Fruit fly (Drosophila melanogaster) whole organism, prepupa: ENCODE measurements around the gene papi.

Experiments
- Blimp-1 ChIP-seq: fragments of 200-800 bp; sonication (Bioruptor generic); optimal IDR thresholded peaks from 3 replicates; lab custom pipeline; 2017; ENCODE audit warnings: missing biosample characterization, missing genetic modification characterization, mild to moderate bottlenecking, moderate library complexity, missing genetic modification reagents
- CG10669 ChIP-seq: fragments of 200-800 bp; sonication (Bioruptor generic); optimal IDR thresholded peaks from 3 replicates; lab custom pipeline; 2018; ENCODE audit warnings: missing biosample characterization, mild to moderate bottlenecking, missing genetic modification characterization, moderate library complexity
- CG11294 ChIP-seq: fragments of 200-800 bp; sonication (Bioruptor generic); IDR thresholded peaks from 2 replicates; pipeline ENCODE4 v1.3.6; 2022; ENCODE audit warnings: missing biosample characterization, missing genetic modification characterization
- CG11762 ChIP-seq: fragments of 200-800 bp; sonication (Bioruptor generic); optimal IDR thresholded peaks from 3 replicates; lab custom pipeline; 2016; ENCODE audit warnings: missing biosample characterization, missing genetic modification characterization; ENCODE audit not compliant: insufficient read depth
- CG11902 ChIP-seq: fragments of 200-800 bp; sonication (Bioruptor generic); optimal IDR thresholded peaks from 3 replicates; lab custom pipeline; 2016; ENCODE audit warnings: missing biosample characterization, missing genetic modification characterization
- CG1621 ChIP-seq: fragments of 200-800 bp; sonication (Bioruptor generic); optimal IDR thresholded peaks from 3 replicates; lab custom pipeline; 2018; ENCODE audit warnings: missing biosample characterization, mild to moderate bottlenecking, missing genetic modification characterization
- CG16779 ChIP-seq: fragments of 200-800 bp; sonication (Bioruptor generic); optimal IDR thresholded peaks from 3 replicates; lab custom pipeline; 2017; ENCODE audit warnings: missing biosample characterization, mild to moderate bottlenecking, missing genetic modification characterization
- CG3032 ChIP-seq: fragments of 200-800 bp; optimal IDR thresholded peaks from 2 replicates; lab custom pipeline; 2019; ENCODE audit warnings: missing biosample characterization, mild to moderate bottlenecking, missing genetic modification characterization, moderate library complexity
- CG31627 ChIP-seq: fragments of 200-800 bp; sonication (Bioruptor generic); optimal IDR thresholded peaks from 3 replicates; lab custom pipeline; 2016; ENCODE audit warnings: missing biosample characterization, missing genetic modification characterization
- CG34406 ChIP-seq: fragments of 200-800 bp; sonication (Bioruptor generic); optimal IDR thresholded peaks from 3 replicates; lab custom pipeline; 2016; ENCODE audit warnings: missing biosample characterization, missing genetic modification characterization
- CG3919 ChIP-seq: fragments of 200-800 bp; sonication (Bioruptor generic); optimal IDR thresholded peaks from 3 replicates; lab custom pipeline; 2016; ENCODE audit warnings: missing biosample characterization, missing genetic modification characterization
- CG4318 ChIP-seq: fragments of 200-800 bp; sonication (Bioruptor generic); optimal IDR thresholded peaks from 3 replicates; lab custom pipeline; 2017; ENCODE audit warnings: missing biosample characterization, mild to moderate bottlenecking, missing genetic modification characterization
- CG6163 ChIP-seq: fragments of 200-800 bp; sonication (Bioruptor generic); IDR thresholded peaks from 3 replicates; pipeline ENCODE4 v1.3.6; 2022; ENCODE audit warnings: missing biosample characterization, missing genetic modification characterization
- CG6276 ChIP-seq: fragments of 200-800 bp; sonication (Bioruptor generic); optimal IDR thresholded peaks from 2 replicates; lab custom pipeline; 2017; ENCODE audit warnings: missing biosample characterization, mild to moderate bottlenecking, missing genetic modification characterization
- CG6792 ChIP-seq: fragments of 200-800 bp; sonication (Bioruptor generic); optimal IDR thresholded peaks from 3 replicates; lab custom pipeline; 2016; ENCODE audit warnings: missing biosample characterization, missing genetic modification characterization
- CG6808 ChIP-seq: fragments of 200-800 bp; sonication (Bioruptor generic); optimal IDR thresholded peaks from 3 replicates; lab custom pipeline; 2017; ENCODE audit warnings: missing biosample characterization, missing genetic modification characterization, mild to moderate bottlenecking, moderate library complexity, missing genetic modification reagents
- CG6854 ChIP-seq: fragments of 200-800 bp; sonication (Bioruptor generic); optimal IDR thresholded peaks from 2 replicates; lab custom pipeline; 2017; ENCODE audit warnings: missing biosample characterization, mild to moderate bottlenecking, missing genetic modification characterization
- CG7368 ChIP-seq: fragments of 200-800 bp; sonication (Bioruptor generic); optimal IDR thresholded peaks from 3 replicates; lab custom pipeline; 2016; ENCODE audit warnings: missing biosample characterization, missing genetic modification characterization
- CG8319 ChIP-seq: fragments of 200-800 bp; sonication (Bioruptor generic); optimal IDR thresholded peaks from 3 replicates; lab custom pipeline; 2016; ENCODE audit warnings: missing biosample characterization, missing genetic modification characterization
- CG9139 ChIP-seq: fragments of 200-800 bp; sonication (Bioruptor generic); optimal IDR thresholded peaks from 3 replicates; lab custom pipeline; 2017; ENCODE audit warnings: missing biosample characterization, mild to moderate bottlenecking, missing genetic modification characterization
- Eip75B ChIP-seq: fragments of 200-800 bp; sonication (Bioruptor generic); optimal IDR thresholded peaks from 3 replicates; lab custom pipeline; 2016; ENCODE audit warnings: missing biosample characterization, missing genetic modification characterization
- Eip78C ChIP-seq: fragments of 200-800 bp; sonication (Bioruptor generic); peaks from one replicate; lab custom pipeline; 2016; ENCODE audit warnings: missing biosample characterization, missing genetic modification characterization
- Eip93F ChIP-seq: fragments of 200-800 bp; sonication (Bioruptor generic); optimal IDR thresholded peaks from 2 replicates; lab custom pipeline; 2016; ENCODE audit warnings: missing biosample characterization, mild to moderate bottlenecking, missing genetic modification characterization
- Ets96B ChIP-seq: fragments of 200-800 bp; optimal IDR thresholded peaks from 2 replicates; lab custom pipeline; 2019; ENCODE audit warnings: missing biosample characterization, mild to moderate bottlenecking, missing genetic modification characterization, moderate library complexity
- Gug ChIP-seq: fragments of 200-800 bp; sonication (Bioruptor generic); IDR thresholded peaks from 2 replicates; pipeline ENCODE4 v1.3.6; 2022; ENCODE audit warnings: missing biosample characterization, missing genetic modification characterization
- Hr39 ChIP-seq: fragments of 200-800 bp; sonication (Bioruptor generic); optimal IDR thresholded peaks from 2 replicates; lab custom pipeline; 2016; ENCODE audit warnings: missing biosample characterization, missing genetic modification characterization
- Met ChIP-seq: fragments of 200-800 bp; sonication (Bioruptor generic); optimal IDR thresholded peaks from 3 replicates; lab custom pipeline; 2016; ENCODE audit warnings: missing biosample characterization, missing genetic modification characterization
- Sox14 ChIP-seq: fragments of 200-800 bp; sonication (Bioruptor generic); optimal IDR thresholded peaks from 3 replicates; lab custom pipeline; 2016; ENCODE audit warnings: missing biosample characterization, missing genetic modification characterization
- achi ChIP-seq: fragments of 200-800 bp; sonication (Bioruptor generic); optimal IDR thresholded peaks from 3 replicates; lab custom pipeline; 2016; ENCODE audit warnings: missing biosample characterization, missing genetic modification characterization
- acj6 ChIP-seq: fragments of 200-800 bp; sonication (Bioruptor generic); optimal IDR thresholded peaks from 3 replicates; lab custom pipeline; 2016; ENCODE audit warnings: missing biosample characterization, missing genetic modification characterization
- cyc ChIP-seq: fragments of 200-800 bp; sonication (Bioruptor generic); optimal IDR thresholded peaks from 3 replicates; lab custom pipeline; 2016; ENCODE audit warnings: missing biosample characterization, missing genetic modification characterization
- dsx ChIP-seq: fragments of 200-800 bp; optimal IDR thresholded peaks from 3 replicates; lab custom pipeline; 2019; ENCODE audit warnings: missing biosample characterization, mild to moderate bottlenecking, missing genetic modification characterization, moderate library complexity; ENCODE audit not compliant: poor library complexity, severe bottlenecking
- eg ChIP-seq: fragments of 200-800 bp; sonication (Bioruptor generic); IDR thresholded peaks from 3 replicates; pipeline ENCODE4 v1.3.6; 2022; ENCODE audit warnings: missing biosample characterization, missing genetic modification characterization
- esn ChIP-seq: fragments of 200-800 bp; sonication (Bioruptor generic); optimal IDR thresholded peaks from 2 replicates; lab custom pipeline; 2016; ENCODE audit warnings: missing biosample characterization, mild to moderate bottlenecking, missing genetic modification characterization, moderate library complexity
- fd59A ChIP-seq: fragments of 200-800 bp; sonication (Bioruptor generic); optimal IDR thresholded peaks from 2 replicates; lab custom pipeline; 2017; ENCODE audit warnings: missing biosample characterization, mild to moderate bottlenecking, missing genetic modification characterization, missing genetic modification reagents
- fkh ChIP-seq: fragments of 200-800 bp; sonication (Bioruptor generic); optimal IDR thresholded peaks from 3 replicates; lab custom pipeline; 2017; ENCODE audit warnings: missing biosample characterization, mild to moderate bottlenecking, missing genetic modification characterization, moderate library complexity
- lz ChIP-seq: fragments of 200-800 bp; sonication (Bioruptor generic); optimal IDR thresholded peaks from 3 replicates; lab custom pipeline; 2016; ENCODE audit warnings: missing biosample characterization, missing genetic modification characterization
- pdm3 ChIP-seq: fragments of 200-800 bp; sonication (Bioruptor generic); optimal IDR thresholded peaks from 3 replicates; lab custom pipeline; 2016; ENCODE audit warnings: missing biosample characterization, missing genetic modification characterization
- salr ChIP-seq, 2 experiments: fragments of 200-800 bp; sonication (Bioruptor generic); optimal IDR thresholded peaks; 3 replicates each; lab custom pipeline; 2016 to 2018; ENCODE audit warnings: missing biosample characterization in 2 of 2, missing genetic modification characterization in 2 of 2, mild to moderate bottlenecking in 1 of 2
- ss ChIP-seq, 2 experiments: fragments of 200-800 bp; sonication (Bioruptor generic); optimal IDR thresholded peaks; 2 replicates in 1 of 2; 3 replicates in 1 of 2; lab custom pipeline; 2017 to 2018; ENCODE audit warnings: mild to moderate bottlenecking in 2 of 2, missing biosample characterization in 2 of 2, missing genetic modification characterization in 2 of 2, moderate library complexity in 1 of 2
- svp ChIP-seq: fragments of 200-800 bp; sonication (Bioruptor generic); peaks from one replicate; lab custom pipeline; 2016; ENCODE audit warnings: missing biosample characterization, missing genetic modification characterization
- topi ChIP-seq: fragments of 200-800 bp; sonication (Bioruptor generic); optimal IDR thresholded peaks from 3 replicates; lab custom pipeline; 2016; ENCODE audit warnings: missing biosample characterization, missing genetic modification characterization

papi gene

dm6 chr2L:2214004-2214403, 6.5 kb upstream of the papi start, which contains the start of the genes Uch and CG34174 (continued):
- no peak for TF ChIP-seq Eip75B (GFP tag; lab: Kevin White, UChicago)
- TF ChIP-seq Eip78C (GFP tag; lab: Kevin White, UChicago) = peak; percentile 54
- TF ChIP-seq Gug = no peak
- no peak for TF ChIP-seq CG34406 (GFP tag; lab: Kevin White, UChicago)
- TF ChIP-seq achi = no peak
- TF ChIP-seq, all 60 proteins: peak for 8

- TF ChIP-seq CG4318 (GFP tag; lab: Kevin White, UChicago) (no peak), CG3919 (GFP tag; lab: Kevin White, UChicago) (no peak), CG31627 (GFP tag; lab: Kevin White, UChicago) (no peak), esn (GFP tag; lab: Kevin White, UChicago) (peak; percentile 18), svp (GFP tag; lab: Kevin White, UChicago) (no peak), ss (GFP tag; optimal IDR thresholded peaks at IDR 0.05; lab: Kevin White, UChicago) (no peak), Hr39 (GFP tag; lab: Kevin White, UChicago) (no peak), CG16779 (tag; lab: Kevin White, UChicago) (no peak)
These were observed 4.5 kb upstream of the papi start, which contains the start of gene daed for dm6 chr2L:2216065-2216464. daed (minus strand) TSS chr2L:2216311.

dm6 chr2L:2217067-2217684, 3.4 kb upstream of the papi start, which contains the start of the genes CG15386, CG42371 and mio:
CG15386 (minus strand) TSS chr2L:2217246.
CG42371 (minus strand) TSS chr2L:2217246.
mio (plus strand) TSS chr2L:2217290.
- TF ChIP-seq Met (GFP tag; lab: Kevin White, UChicago) = no peak
- TF ChIP-seq CG9139 (GFP tag; lab: Kevin White, UChicago) = no peak
- TF ChIP-seq CG6276 (GFP tag; lab: Kevin White, UChicago) = no peak
- TF ChIP-seq CG10669 = no peak
- TF ChIP-seq cyc (GFP tag; lab: Kevin White, UChicago) = peak; percentile 1
- TF ChIP-seq CG7368 (GFP tag; lab: Kevin White, UChicago) = no peak
- no peak for TF ChIP-seq salr (GFP tag; optimal IDR thresholded peaks at IDR 0.05; lab: Kevin White, UChicago)
- TF ChIP-seq CG11294 = no peak
- TF ChIP-seq Eip78C (GFP tag; lab: Kevin White, UChicago) = peak; percentile 59
- no peak for TF ChIP-seq acj6 (GFP tag; lab: Kevin White, UChicago)
- TF ChIP-seq Sox14 (GFP tag; lab: Kevin White, UChicago) = peak; percentile 30
- TF ChIP-seq lz (GFP tag; lab: Kevin White, UChicago) = no peak
- no peak for TF ChIP-seq svp (GFP tag; lab: Kevin White, UChicago)
- no peak for TF ChIP-seq CG1621
- TF ChIP-seq ss (GFP tag; optimal IDR thresholded peaks at IDR 0.05; lab: Kevin White, UChicago) = peak in 1 of 2 experiments; percentile 51
- peak; percentile 5 for TF ChIP-seq CG3032 (tag; lab: Kevin White, UChicago)
- TF ChIP-seq eg (GFP tag; lab: Robert Waterston, UW) = no peak
- TF ChIP-seq CG6854 (GFP tag; lab: Kevin White, UChicago) = peak; percentile 11
- TF ChIP-seq topi = peak; percentile 38
- no peak for TF ChIP-seq fd59A
- no peak for TF ChIP-seq dsx
- TF ChIP-seq fkh (GFP tag; lab: Kevin White, UChicago) = peak; percentile 35
- TF ChIP-seq CG6808 (GFP tag; lab: Kevin White, UChicago) = no peak
- no peak for TF ChIP-seq Gug
- TF ChIP-seq esn (GFP tag; lab: Kevin White, UChicago) = peak; percentile 42
- TF ChIP-seq CG8319 = no peak
- TF ChIP-seq Ets96B (tag; lab: Kevin White, UChicago) = peak; percentile 11

- TF ChIP-seq CG3919 (GFP tag; lab: Kevin White, UChicago) (peak; percentile 99), CG16779 (tag; lab: Kevin White, UChicago) (peak; percentile 98), Hr39 (GFP tag; lab: Kevin White, UChicago) (peak; percentile 97), CG1621 (peak; percentile 98), CG6163 (peak; percentile 100), pdm3 (GFP tag; lab: Kevin White, UChicago) (peak; percentile 99), acj6 (GFP tag; lab: Kevin White, UChicago) (peak; percentile 98), CG11902 (GFP tag; lab: Kevin White, UChicago) (peak; percentile 95), Blimp-1 (peak; percentile 87), achi (peak; percentile 98), eg (GFP tag; lab: Robert Waterston, UW) (peak; percentile 100), svp (GFP tag; lab: Kevin White, UChicago) (peak; percentile 98), CG11762 (GFP tag; lab: Kevin White, UChicago) (peak; percentile 97), dsx (peak; percentile 98), CG34406 (GFP tag; lab: Kevin White, UChicago) (peak; percentile 99), ss (GFP tag; optimal IDR thresholded peaks at IDR 0.05; lab: Kevin White, UChicago) (peak; percentile 97 to 99), CG6854 (GFP tag; lab: Kevin White, UChicago) (peak; percentile 85), fd59A (peak; percentile 99), CG8319 (peak; percentile 98), CG6792 (peak; percentile 99), Eip93F (GFP tag; lab: Kevin White, UChicago) (peak; percentile 95)
These were observed 1.2 kb downstream of the papi start for dm6 chr2L:2221649-2222150.
